Fruit fly (Drosophila melanogaster) S2 (cell line): Measurements from ENCODE around the gene CG3339.

Experiments used
- CG8478 ChIP-seq: fragments of >200 bp; optimal IDR thresholded peaks from 2 replicates; lab custom pipeline; 2018
- CTCF ChIP-seq, 2 experiments: fragments of >200 bp; optimal IDR thresholded peaks; 2 replicates each; lab custom pipeline; 2018

- TF ChIP-seq CTCF (optimal IDR thresholded peaks at IDR 0.05; lab: Kevin White, UChicago) (no peak), CG8478 (lab: Kevin White, UChicago) (no peak)
Measured at dm6 chr3R:27279478-27279877, 42.6 kb downstream of the CG3339 start.
